Worm (Caenorhabditis elegans): ENCODE data around the gene fbxa-156.

fbxa-156 gene

ce11 chrV:17845370-17845967 is 51.1 kb downstream of the fbxa-156 start (continued):
- TF ChIP-seq snpc-3.4 (tag; optimal IDR thresholded peaks at IDR 0.05) (peak; percentile 53), athp-1 (tag; optimal IDR thresholded peaks at IDR 0.05) (no peak), ceh-91 (GFP tag; IDR thresholded peaks at IDR 0.05) (no peak), hlh-26 (GFP tag; conservative IDR thresholded peaks at IDR 0.05) (no peak), hlh-12 (tag; optimal IDR thresholded peaks at IDR 0.05) (no peak), C17E4.6 (GFP tag; IDR thresholded peaks at IDR 0.05) (no peak), F37B4.10 (GFP tag; IDR thresholded peaks at IDR 0.05) (no peak), lin-26 (GFP tag; IDR thresholded peaks at IDR 0.05) (peak; percentile 36; the same call in 1 of the 2 replicates), C06A6.2 (GFP tag; conservative IDR thresholded peaks at IDR 0.05) (no peak), akir-1 (GFP tag; optimal IDR thresholded peaks at IDR 0.05) (no peak), gei-17 (GFP tag; optimal IDR thresholded peaks at IDR 0.05) (no peak), rec-8 (tag; optimal IDR thresholded peaks at IDR 0.05) (no peak), ceh-100 (GFP tag; IDR thresholded peaks at IDR 0.05) (no peak), zfh-2 (GFP tag; conservative IDR thresholded peaks at IDR 0.05) (no peak), nhr-27 (tag; optimal IDR thresholded peaks at IDR 0.05) (no peak), ZK185.1 (tag; optimal IDR thresholded peaks at IDR 0.05; ENCODE audit: poor library complexity, severe bottlenecking) (no peak), ama-1 (optimal IDR thresholded peaks at IDR 0.05) (no peak), ama-1 (GFP tag; optimal IDR thresholded peaks at IDR 0.05) (peak in 1 of 2 experiments; percentile 40), B0019.2 (GFP tag; conservative IDR thresholded peaks at IDR 0.05) (no peak), B0035.1 (tag; optimal IDR thresholded peaks at IDR 0.05) (no peak), snpc-4 (GFP tag; optimal IDR thresholded peaks at IDR 0.05) (no peak), snpc-4 (tag; optimal IDR thresholded peaks at IDR 0.05) (no peak), sdz-38 (tag; optimal IDR thresholded peaks at IDR 0.05) (no peak), D2030.7 (GFP tag; IDR thresholded peaks at IDR 0.05) (peak; percentile 53; the same call in 1 of the 2 replicates), ztf-25 (GFP tag; IDR thresholded peaks at IDR 0.05) (no peak), F22D6.2 (tag; optimal IDR thresholded peaks at IDR 0.05) (no peak), F57A8.1 (GFP tag; optimal IDR thresholded peaks at IDR 0.05) (no peak), rpc-1 (optimal IDR thresholded peaks at IDR 0.05) (peak; percentile 9), rpc-1 (tag; optimal IDR thresholded peaks at IDR 0.05) (peak; percentile 63), chd-7 (tag; optimal IDR thresholded peaks at IDR 0.05) (no peak), efl-1 (GFP tag; optimal IDR thresholded peaks at IDR 0.05) (no peak), ztf-28 (GFP tag; IDR thresholded peaks at IDR 0.05) (no peak), dox-1 (GFP tag; IDR thresholded peaks at IDR 0.05) (peak; percentile 41; the same call in 1 of the 2 replicates), hmg-1.2 (GFP tag; IDR thresholded peaks at IDR 0.05) (peak; percentile 30), B0336.3 (GFP tag; IDR thresholded peaks at IDR 0.05) (0 out of 2 replicates have a peak, but pooled peaks have one; percentile 36), mxl-1 (tag; optimal IDR thresholded peaks at IDR 0.05) (no peak), cebp-1 (GFP tag; IDR thresholded peaks at IDR 0.05) (no peak), cebp-1 (tag; optimal IDR thresholded peaks at IDR 0.05) (no peak), Y95B8A.8 (GFP tag; IDR thresholded peaks at IDR 0.05) (no peak), ekl-4 (GFP tag; IDR thresholded peaks at IDR 0.05) (0 out of 2 replicates have a peak, but pooled peaks have one; percentile 58), F52B5.7 (tag; optimal IDR thresholded peaks at IDR 0.05) (no peak), lsl-1 (GFP tag; optimal IDR thresholded peaks at IDR 0.05) (peak; percentile 23), nhr-120 (GFP tag; IDR thresholded peaks at IDR 0.05) (no peak), hsf-1 (GFP tag; IDR thresholded peaks at IDR 0.05) (0 out of 2 replicates have a peak, but pooled peaks have one; percentile 44), B0261.1 (tag; optimal IDR thresholded peaks at IDR 0.05) (no peak), let-526 (GFP tag; IDR thresholded peaks at IDR 0.05) (no peak), F33H1.4 (GFP tag; IDR thresholded peaks at IDR 0.05) (peak; percentile 6; the same call in 1 of the 2 replicates), T07F8.4 (tag; optimal IDR thresholded peaks at IDR 0.05) (no peak), F39B2.1 (GFP tag; IDR thresholded peaks at IDR 0.05) (0 out of 2 replicates have a peak, but pooled peaks have one; percentile 25)

All from whole organism, young adult.